5 fruit fly cellular contexts compared by ENCODE assay signal in genomic region chr2L:14699501-14700077, dm6.
TF ChIP-seq lines count a peak whose summit lies in the region.

No protein-coding gene starts in this region.

- no peak for TF ChIP-seq CTCF in whole organism, embryonic (GFP tag; optimal IDR thresholded peaks at IDR 0.05; lab: Kevin White, UChicago)

TF ChIP-seq in whole organism, adult, 20 proteins besides CTCF, POLR2A, EP300 and RAD21:
- TF ChIP-seq tj (GFP tag; optimal IDR thresholded peaks at IDR 0.05; lab: Kevin White, UChicago) (peak; percentile 9), Crg-1 (GFP tag; optimal IDR thresholded peaks at IDR 0.05; lab: Kevin White, UChicago) (no peak), Clk (GFP tag; optimal IDR thresholded peaks at IDR 0.05; lab: Kevin White, UChicago) (no peak), CG12768 (GFP tag; optimal IDR thresholded peaks at IDR 0.05; lab: Kevin White, UChicago) (no peak), Hr96 (GFP tag; optimal IDR thresholded peaks at IDR 0.05; lab: Kevin White, UChicago) (no peak), CG7101 (tag; optimal IDR thresholded peaks at IDR 0.05; lab: Kevin White, UChicago) (no peak), toe (GFP tag; optimal IDR thresholded peaks at IDR 0.05; lab: Kevin White, UChicago) (no peak), pad (GFP tag; optimal IDR thresholded peaks at IDR 0.05; lab: Kevin White, UChicago) (no peak)

TF ChIP-seq in whole organism, embryonic, 481 proteins besides CTCF, POLR2A, EP300 and RAD21 (continues in another document):
- TF ChIP-seq nerfin-2 (GFP tag; IDR thresholded peaks at IDR 0.05; lab: Robert Waterston, UW; ENCODE audit: partially characterized antibody): no peak
- TF ChIP-seq Hr78 (GFP tag; optimal IDR thresholded peaks at IDR 0.05; lab: Kevin White, UChicago): peak in 1 of 2 experiments; percentile 10
- no peak for TF ChIP-seq repo (GFP tag; optimal IDR thresholded peaks at IDR 0.05; lab: Kevin White, UChicago)
- no peak for TF ChIP-seq row (GFP tag; IDR thresholded peaks at IDR 0.05; lab: Robert Waterston, UW)
- TF ChIP-seq Dp (GFP tag; optimal IDR thresholded peaks at IDR 0.05; lab: Kevin White, UChicago): no peak
- TF ChIP-seq chif (GFP tag; optimal IDR thresholded peaks at IDR 0.05; lab: Kevin White, UChicago): no peak
- TF ChIP-seq CG3726 (GFP tag; IDR thresholded peaks at IDR 0.05; lab: Robert Waterston, UW): no peak
- TF ChIP-seq CG9932 (GFP tag; IDR thresholded peaks at IDR 0.05; lab: Robert Waterston, UW): no peak
- no peak for TF ChIP-seq CG14441 (GFP tag; IDR thresholded peaks at IDR 0.05; lab: Robert Waterston, UW)
- TF ChIP-seq Ssrp (tag; optimal IDR thresholded peaks at IDR 0.05; lab: Kevin White, UChicago): no peak
- no peak for TF ChIP-seq sna (GFP tag; IDR thresholded peaks at IDR 0.05; lab: Robert Waterston, UW; ENCODE audit: partially characterized antibody)
- no peak for TF ChIP-seq CG17802 (tag; optimal IDR thresholded peaks at IDR 0.05; lab: Kevin White, UChicago)
- no peak for TF ChIP-seq Stat92E (GFP tag; optimal IDR thresholded peaks at IDR 0.05; lab: Kevin White, UChicago)
- no peak for TF ChIP-seq wek (GFP tag; optimal IDR thresholded peaks at IDR 0.05; lab: Kevin White, UChicago)
- TF ChIP-seq crol (GFP tag; IDR thresholded peaks at IDR 0.05; lab: Robert Waterston, UW): peak; percentile 68
- TF ChIP-seq CG18599 (GFP tag; optimal IDR thresholded peaks at IDR 0.05; lab: Kevin White, UChicago): no peak
- TF ChIP-seq Ets65A (GFP tag; lab: Kevin White, UChicago): peak; percentile 16
- no peak for TF ChIP-seq CG4820 (GFP tag; optimal IDR thresholded peaks at IDR 0.05; lab: Kevin White, UChicago)
- TF ChIP-seq zfh1 (GFP tag; IDR thresholded peaks at IDR 0.05; lab: Robert Waterston, UW): no peak
- TF ChIP-seq CG11085 (GFP tag; IDR thresholded peaks at IDR 0.05; lab: Robert Waterston, UW): no peak
- no peak for TF ChIP-seq Nf-YC (tag; optimal IDR thresholded peaks at IDR 0.05; lab: Kevin White, UChicago)
- no peak for TF ChIP-seq CG8359 (GFP tag; optimal IDR thresholded peaks at IDR 0.05; lab: Kevin White, UChicago; ENCODE audit: borderline replicate concordance)

TF ChIP-seq in whole organism, prepupa, 60 proteins besides CTCF, POLR2A, EP300 and RAD21:
- TF ChIP-seq eg (GFP tag; IDR thresholded peaks at IDR 0.05; lab: Robert Waterston, UW) (peak; percentile 42; the same call in 2 of the 3 replicates), CG8119 (GFP tag; IDR thresholded peaks at IDR 0.05; lab: Robert Waterston, UW) (0 out of 3 replicates have a peak, but pooled peaks have one; percentile 19), Hr38 (GFP tag; optimal IDR thresholded peaks at IDR 0.05; lab: Kevin White, UChicago) (no peak), Eip93F (GFP tag; optimal IDR thresholded peaks at IDR 0.05; lab: Kevin White, UChicago) (no peak), CG6163 (GFP tag; IDR thresholded peaks at IDR 0.05; lab: Robert Waterston, UW) (no peak), Eip78C (GFP tag; lab: Kevin White, UChicago) (peak; percentile 54), Sox14 (GFP tag; optimal IDR thresholded peaks at IDR 0.05; lab: Kevin White, UChicago) (no peak), CG6276 (GFP tag; optimal IDR thresholded peaks at IDR 0.05; lab: Kevin White, UChicago) (no peak), Blimp-1 (GFP tag; optimal IDR thresholded peaks at IDR 0.05; lab: Kevin White, UChicago) (no peak), cyc (GFP tag; optimal IDR thresholded peaks at IDR 0.05; lab: Kevin White, UChicago) (no peak), svp (GFP tag; lab: Kevin White, UChicago) (peak; percentile 39)

TF ChIP-seq in whole organism, pupa, 21 proteins besides CTCF, POLR2A, EP300 and RAD21:
- TF ChIP-seq CG14655 (GFP tag; optimal IDR thresholded peaks at IDR 0.05; lab: Kevin White, UChicago): no peak
- no peak for TF ChIP-seq CG8301 (tag; optimal IDR thresholded peaks at IDR 0.05; lab: Kevin White, UChicago)
- TF ChIP-seq Ets98B (GFP tag; IDR thresholded peaks at IDR 0.05; lab: Robert Waterston, UW): peak; percentile 20; the same call in 1 of the 2 replicates
- TF ChIP-seq Pif1B (GFP tag; optimal IDR thresholded peaks at IDR 0.05; lab: Kevin White, UChicago): no peak
- no peak for TF ChIP-seq CG13204 (GFP tag; optimal IDR thresholded peaks at IDR 0.05; lab: Kevin White, UChicago)
- TF ChIP-seq CG12605 (GFP tag; IDR thresholded peaks at IDR 0.05; lab: Robert Waterston, UW): no peak
- no peak for TF ChIP-seq CG34367 (tag; optimal IDR thresholded peaks at IDR 0.05; lab: Kevin White, UChicago)
- TF ChIP-seq CG4496 (GFP tag; IDR thresholded peaks at IDR 0.05; lab: Robert Waterston, UW): 0 out of 3 replicates have a peak, but pooled peaks have one; percentile 27
- no peak for TF ChIP-seq CG15710 (tag; optimal IDR thresholded peaks at IDR 0.05; lab: Kevin White, UChicago)
- no peak for TF ChIP-seq Snoo (tag; optimal IDR thresholded peaks at IDR 0.05; lab: Kevin White, UChicago)
- no peak for TF ChIP-seq CG17806 (tag; optimal IDR thresholded peaks at IDR 0.05; lab: Kevin White, UChicago)
- TF ChIP-seq gl (tag; optimal IDR thresholded peaks at IDR 0.05; lab: Kevin White, UChicago): no peak
- TF ChIP-seq CG10348 (GFP tag; IDR thresholded peaks at IDR 0.05; lab: Robert Waterston, UW): no peak
- TF ChIP-seq CG32121 (GFP tag; IDR thresholded peaks at IDR 0.05; lab: Robert Waterston, UW): peak; percentile 74

TF ChIP-seq in whole organism, wandering third instar larva, 38 proteins besides CTCF, POLR2A, EP300 and RAD21:
- TF ChIP-seq Hnf4 (GFP tag; optimal IDR thresholded peaks at IDR 0.05; lab: Kevin White, UChicago): no peak
- TF ChIP-seq h (GFP tag; optimal IDR thresholded peaks at IDR 0.05; lab: Kevin White, UChicago): peak; percentile 9
- TF ChIP-seq Jra (GFP tag; optimal IDR thresholded peaks at IDR 0.05; lab: Kevin White, UChicago): no peak
- no peak for TF ChIP-seq Abd-B (GFP tag; optimal IDR thresholded peaks at IDR 0.05; lab: Kevin White, UChicago)
- TF ChIP-seq Hr83 (GFP tag; optimal IDR thresholded peaks at IDR 0.05; lab: Kevin White, UChicago; ENCODE audit: poor library complexity, severe bottlenecking): no peak
